Worm (Caenorhabditis elegans) whole organism, L4/young adult: ENCODE results near the gene Y82E9BR.17.

Experiments
- W03F9.2 ChIP-seq: fragments of 150-350 bp; optimal IDR thresholded peaks from 2 replicates; lab custom pipeline; 2014; ENCODE audit warnings: missing biosample characterization, missing genetic modification characterization
- dao-5 ChIP-seq: sonication (generic microtip); optimal IDR thresholded peaks from 2 replicates; lab custom pipeline; 2016; ENCODE audit warnings: missing genotype, missing genetic modification characterization, moderate library complexity, missing compliant biosample characterization
- him-1 ChIP-seq: sonication (generic microtip); optimal IDR thresholded peaks from 2 replicates; lab custom pipeline; 2016; ENCODE audit warnings: missing genotype, missing genetic modification reagents, missing genetic modification characterization, missing compliant biosample characterization

DNA sequence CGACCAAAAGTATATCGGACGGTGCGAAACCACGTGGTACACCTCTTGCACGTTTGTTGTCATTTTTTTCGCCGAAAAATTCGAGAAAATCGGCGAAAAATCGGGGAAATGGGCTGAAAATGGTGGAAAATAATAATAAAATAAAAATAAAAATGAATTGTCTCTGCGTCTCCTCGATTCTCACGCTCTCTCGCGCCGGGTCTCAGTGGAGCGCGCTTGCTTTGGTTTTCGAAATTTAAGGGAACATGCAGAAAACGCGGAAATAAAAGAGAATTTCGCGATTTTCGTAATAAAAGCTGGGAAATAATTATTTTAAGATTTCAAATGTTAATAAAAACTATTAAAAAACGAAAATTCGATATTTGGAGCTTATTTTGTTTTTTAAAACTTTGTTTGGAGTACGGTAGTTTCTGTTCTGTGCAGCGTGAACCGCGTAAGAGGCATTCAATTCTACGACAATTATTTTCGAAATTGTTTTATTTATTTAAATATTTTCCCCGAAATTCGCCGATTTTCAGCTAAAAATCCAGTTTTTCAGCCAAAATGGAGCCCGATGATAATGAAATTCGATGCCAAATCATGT, 40.4 kb upstream of the Y82E9BR.17 start, which contains the start of the genes ave-1 and M01G5.1:
- TF ChIP-seq W03F9.2 (tag; lab: Kevin White, UChicago), result peak; percentile 50
- TF ChIP-seq him-1 (tag; lab: Kevin White, UChicago), result no peak
- TF ChIP-seq dao-5, result no peak
